Fruit fly (Drosophila melanogaster) whole organism, embryonic: ENCODE measurements around the gene CtsF.
A peak's percentile ranks its signal among the peaks of the same experiment; 100 is the strongest.

Experiments used
- Asciz ChIP-seq: fragments of 200-800 bp; sonication (Bioruptor generic); optimal IDR thresholded peaks from 2 replicates; lab custom pipeline; 2017; ENCODE audit warnings: missing biosample characterization, mild to moderate bottlenecking, missing genetic modification characterization, missing genetic modification reagents
- CG11247 ChIP-seq: fragments of 200-800 bp; sonication (Bioruptor generic); IDR thresholded peaks from 2 replicates; pipeline ENCODE4 v1.3.6; 2022; ENCODE audit warnings: missing biosample characterization, missing genetic modification characterization
- CG11456 ChIP-seq: fragments of 200-800 bp; sonication (Bioruptor generic); IDR thresholded peaks from 3 replicates; pipeline ENCODE4 v1.3.6; 2022; ENCODE audit warnings: missing biosample characterization, missing genetic modification characterization
- CG12769 ChIP-seq: fragments of 200-800 bp; sonication (Bioruptor generic); optimal IDR thresholded peaks from 2 replicates; lab custom pipeline; 2019; ENCODE audit warnings: missing biosample characterization, mild to moderate bottlenecking, missing genetic modification characterization, moderate library complexity
- CG14710 ChIP-seq: fragments of 200-800 bp; sonication (Bioruptor generic); optimal IDR thresholded peaks from 3 replicates; lab custom pipeline; 2019; ENCODE audit warnings: missing biosample characterization, mild to moderate bottlenecking, missing genetic modification characterization, moderate library complexity
- CG1529 ChIP-seq: fragments of 200-800 bp; sonication (Bioruptor generic); optimal IDR thresholded peaks from 3 replicates; lab custom pipeline; 2018; ENCODE audit warnings: missing biosample characterization, missing genetic modification characterization
- CG15479 ChIP-seq: fragments of 200-800 bp; sonication (Bioruptor generic); optimal IDR thresholded peaks from 3 replicates; lab custom pipeline; 2019; ENCODE audit warnings: missing biosample characterization, mild to moderate bottlenecking, missing genetic modification characterization, moderate library complexity
- CG1602 ChIP-seq: fragments of 200-800 bp; sonication (Bioruptor generic); optimal IDR thresholded peaks from 3 replicates; lab custom pipeline; 2016; ENCODE audit warnings: missing biosample characterization, missing genetic modification characterization
- CG16863 ChIP-seq: fragments of 200-800 bp; sonication (Bioruptor generic); optimal IDR thresholded peaks from 3 replicates; lab custom pipeline; 2016; ENCODE audit warnings: missing biosample characterization, missing genetic modification characterization
- CG31365 ChIP-seq: fragments of 200-800 bp; sonication (Bioruptor generic); optimal IDR thresholded peaks from 2 replicates; lab custom pipeline; 2018; ENCODE audit warnings: missing biosample characterization, mild to moderate bottlenecking, missing genetic modification characterization
- CG3163 ChIP-seq: fragments of 200-800 bp; sonication (Bioruptor generic); optimal IDR thresholded peaks from 3 replicates; lab custom pipeline; 2016; ENCODE audit warnings: missing biosample characterization, missing genetic modification characterization
- CG32532 ChIP-seq: fragments of 200-800 bp; sonication (Bioruptor generic); IDR thresholded peaks from 2 replicates; pipeline ENCODE4 v1.3.6; 2022; ENCODE audit warnings: missing biosample characterization, missing genetic modification characterization
- CG33557 ChIP-seq: fragments of 200-800 bp; sonication (Bioruptor generic); optimal IDR thresholded peaks from 2 replicates; lab custom pipeline; 2019; ENCODE audit warnings: missing biosample characterization, mild to moderate bottlenecking, missing genetic modification characterization, moderate library complexity
- CG42726 ChIP-seq: fragments of 200-800 bp; sonication (Bioruptor generic); IDR thresholded peaks from 2 replicates; pipeline ENCODE4 v1.3.6; 2022; ENCODE audit warnings: missing biosample characterization, missing genetic modification characterization; ENCODE audit not compliant: partially characterized antibody
- CG6683 ChIP-seq: fragments of 200-800 bp; sonication (Bioruptor generic); optimal IDR thresholded peaks from 2 replicates; lab custom pipeline; 2017; ENCODE audit warnings: missing biosample characterization, mild to moderate bottlenecking, missing genetic modification characterization, missing genetic modification reagents
- CG6791 ChIP-seq: fragments of 200-800 bp; sonication (Bioruptor generic); IDR thresholded peaks from 3 replicates; pipeline ENCODE4 v1.3.6; 2022; ENCODE audit warnings: missing biosample characterization, missing genetic modification characterization; ENCODE audit not compliant: partially characterized antibody
- CG7357 ChIP-seq: fragments of 200-800 bp; sonication (Bioruptor generic); IDR thresholded peaks from 3 replicates; pipeline ENCODE4 v1.3.6; 2022; ENCODE audit warnings: missing biosample characterization, missing genetic modification characterization
- CG7963 ChIP-seq: fragments of 200-800 bp; sonication (Bioruptor generic); IDR thresholded peaks from 3 replicates; pipeline ENCODE4 v1.3.6; 2022; ENCODE audit warnings: missing biosample characterization, missing genetic modification characterization; ENCODE audit not compliant: partially characterized antibody
- Camta ChIP-seq: fragments of 200-800 bp; sonication (Bioruptor generic); optimal IDR thresholded peaks from 2 replicates; lab custom pipeline; 2016; ENCODE audit warnings: missing biosample characterization, missing genetic modification characterization
- Chrac-16 ChIP-seq: fragments of 200-800 bp; sonication (Bioruptor generic); optimal IDR thresholded peaks from 3 replicates; lab custom pipeline; 2016; ENCODE audit warnings: missing biosample characterization, missing genetic modification characterization
- CkIIα-i1 ChIP-seq: fragments of 200-800 bp; sonication (Bioruptor generic); IDR thresholded peaks from 2 replicates; pipeline ENCODE4 v1.3.6; 2022; ENCODE audit warnings: missing biosample characterization, missing genetic modification characterization
- D19A ChIP-seq: fragments of 200-800 bp; optimal IDR thresholded peaks from 3 replicates; lab custom pipeline; 2019; ENCODE audit warnings: missing biosample characterization, mild to moderate bottlenecking, missing genetic modification characterization, moderate library complexity
- Doc3 ChIP-seq: fragments of 200-800 bp; sonication (Bioruptor generic); IDR thresholded peaks from 3 replicates; pipeline ENCODE4 v1.3.6; 2022; ENCODE audit warnings: missing biosample characterization, missing genetic modification characterization; ENCODE audit not compliant: partially characterized antibody
- Ets97D ChIP-seq: fragments of 200-800 bp; sonication (Bioruptor generic); optimal IDR thresholded peaks from 3 replicates; lab custom pipeline; 2016; ENCODE audit warnings: missing biosample characterization, missing genetic modification characterization
- Hsf ChIP-seq: fragments of 200-800 bp; sonication (Bioruptor generic); optimal IDR thresholded peaks from 3 replicates; lab custom pipeline; 2016; ENCODE audit warnings: missing biosample characterization, missing genetic modification characterization
- Nf-YA ChIP-seq: fragments of 200-800 bp; sonication (Bioruptor generic); IDR thresholded peaks from 2 replicates; pipeline ENCODE4 v1.3.6; 2022; ENCODE audit warnings: missing biosample characterization, missing genetic modification characterization
- Opbp ChIP-seq: fragments of 200-800 bp; sonication (Bioruptor generic); IDR thresholded peaks from 3 replicates; pipeline ENCODE4 v1.3.6; 2022; ENCODE audit warnings: missing biosample characterization, missing genetic modification characterization; ENCODE audit not compliant: partially characterized antibody
- Pdp1 ChIP-seq, 2 experiments: fragments of 200-800 bp; sonication (Bioruptor generic); optimal IDR thresholded peaks; 3 replicates each; lab custom pipeline; 2016; ENCODE audit warnings: missing biosample characterization in 2 of 2, missing genetic modification characterization in 2 of 2, mild to moderate bottlenecking in 1 of 2, moderate library complexity in 1 of 2
- Ravus ChIP-seq: fragments of 200-800 bp; sonication (Bioruptor generic); IDR thresholded peaks from 2 replicates; pipeline ENCODE4 v1.3.6; 2022; ENCODE audit warnings: missing biosample characterization, missing genetic modification characterization
- Spps ChIP-seq: fragments of 200-800 bp; sonication (Bioruptor generic); optimal IDR thresholded peaks from 2 replicates; lab custom pipeline; 2018; ENCODE audit warnings: missing biosample characterization, mild to moderate bottlenecking, missing genetic modification characterization
- Trl ChIP-seq, 3 experiments: fragments of >200 bp in 2 of 3; fragments of 200-800 bp in 1 of 3; sonication (Bioruptor generic) in 1 of 3; optimal IDR thresholded peaks; 2 replicates in 1 of 3; 3 replicates in 2 of 3; lab custom pipeline; 2016 to 2017; ENCODE audit warnings: missing biosample characterization in 1 of 3, missing genetic modification characterization in 1 of 3
- cad ChIP-seq: fragments of >200 bp; optimal IDR thresholded peaks from 2 replicates; lab custom pipeline; 2017; ENCODE audit warnings: missing biosample characterization, missing genetic modification characterization
- ci ChIP-seq: fragments of 200-800 bp; sonication (Bioruptor generic); IDR thresholded peaks from 3 replicates; pipeline ENCODE4 v1.3.6; 2022; ENCODE audit warnings: missing biosample characterization, missing genetic modification characterization
- crol ChIP-seq: fragments of 200-800 bp; sonication (Bioruptor generic); IDR thresholded peaks from 2 replicates; pipeline ENCODE4 v1.3.6; 2022; ENCODE audit warnings: missing biosample characterization, missing genetic modification characterization
- dan ChIP-seq: fragments of 200-800 bp; sonication (Bioruptor generic); IDR thresholded peaks from 2 replicates; pipeline ENCODE4 v1.3.6; 2022; ENCODE audit warnings: missing biosample characterization, missing genetic modification characterization
- eyg ChIP-seq: fragments of 200-800 bp; sonication (Bioruptor generic); optimal IDR thresholded peaks from 3 replicates; lab custom pipeline; 2016; ENCODE audit warnings: missing biosample characterization, missing genetic modification characterization
- gce ChIP-seq: fragments of 200-800 bp; sonication (Bioruptor generic); IDR thresholded peaks from 3 replicates; pipeline ENCODE4 v1.3.6; 2022; ENCODE audit warnings: missing biosample characterization, missing genetic modification characterization
- gfzf ChIP-seq: fragments of 200-800 bp; sonication (Bioruptor generic); optimal IDR thresholded peaks from 2 replicates; lab custom pipeline; 2016; ENCODE audit warnings: missing biosample characterization, mild to moderate bottlenecking, missing genetic modification characterization, moderate library complexity
- hb ChIP-seq: fragments of 200-800 bp; sonication (Bioruptor generic); IDR thresholded peaks from 3 replicates; pipeline ENCODE4 v1.3.6; 2022; ENCODE audit warnings: missing biosample characterization, missing genetic modification characterization; ENCODE audit not compliant: partially characterized antibody
- hbn ChIP-seq: fragments of 200-800 bp; sonication (Bioruptor generic); IDR thresholded peaks from 2 replicates; pipeline ENCODE4 v1.3.6; 2022; ENCODE audit warnings: missing biosample characterization, missing genetic modification characterization; ENCODE audit not compliant: partially characterized antibody
- her ChIP-seq: fragments of 200-800 bp; sonication (Bioruptor generic); optimal IDR thresholded peaks from 2 replicates; lab custom pipeline; 2016; ENCODE audit warnings: missing biosample characterization, missing genetic modification characterization
- inv ChIP-seq: fragments of 200-800 bp; sonication (Bioruptor generic); IDR thresholded peaks from 2 replicates; pipeline ENCODE4 v1.3.6; 2022; ENCODE audit warnings: missing biosample characterization, missing genetic modification characterization; ENCODE audit not compliant: partially characterized antibody
- kni ChIP-seq: fragments of 200-800 bp; sonication (Bioruptor generic); optimal IDR thresholded peaks from 3 replicates; lab custom pipeline; 2017; ENCODE audit warnings: mild to moderate bottlenecking, missing biosample characterization, missing genetic modification reagents, missing genetic modification characterization
- lilli ChIP-seq: fragments of 200-800 bp; sonication (Bioruptor generic); optimal IDR thresholded peaks from 3 replicates; lab custom pipeline; 2016; ENCODE audit warnings: missing biosample characterization, missing genetic modification characterization
- pnt ChIP-seq: fragments of 200-800 bp; sonication (Bioruptor generic); optimal IDR thresholded peaks from 3 replicates; lab custom pipeline; 2016; ENCODE audit warnings: missing biosample characterization, missing genetic modification characterization
- salm ChIP-seq: fragments of 200-800 bp; sonication (Bioruptor generic); optimal IDR thresholded peaks from 2 replicates; lab custom pipeline; 2018; ENCODE audit warnings: missing biosample characterization, mild to moderate bottlenecking, missing genetic modification characterization
- seq ChIP-seq: fragments of 200-800 bp; sonication (Bioruptor generic); IDR thresholded peaks from 2 replicates; pipeline ENCODE4 v1.3.6; 2022; ENCODE audit warnings: missing biosample characterization, missing genetic modification characterization
- stwl ChIP-seq: fragments of 200-800 bp; sonication (Bioruptor generic); optimal IDR thresholded peaks from 3 replicates; lab custom pipeline; 2018; ENCODE audit warnings: missing biosample characterization, mild to moderate bottlenecking, missing genetic modification characterization, moderate library complexity
- wor ChIP-seq: fragments of 200-800 bp; sonication (Bioruptor generic); IDR thresholded peaks from 2 replicates; pipeline ENCODE4 v1.3.6; 2022; ENCODE audit warnings: missing biosample characterization, missing genetic modification characterization
- zf30C ChIP-seq: fragments of 200-800 bp; sonication (Bioruptor generic); optimal IDR thresholded peaks from 3 replicates; lab custom pipeline; 2018; ENCODE audit warnings: missing biosample characterization, mild to moderate bottlenecking, missing genetic modification characterization

CtsF gene

dm6 chr3R:5250530-5251242, 859 bp downstream of the CtsF start (continued):
- TF ChIP-seq cad = no peak
- no peak for TF ChIP-seq inv (GFP tag; lab: Robert Waterston, UW)
- no peak for TF ChIP-seq Doc3 (GFP tag; lab: Robert Waterston, UW)
- no peak for TF ChIP-seq dan (GFP tag; lab: Robert Waterston, UW)
- no peak for TF ChIP-seq CG32532 (GFP tag; lab: Robert Waterston, UW)
- TF ChIP-seq CG7357 = no peak
- no peak for TF ChIP-seq CG14710 (tag; lab: Kevin White, UChicago)
- TF ChIP-seq Asciz (GFP tag; lab: Kevin White, UChicago) = no peak
- no peak for TF ChIP-seq kni
- no peak for TF ChIP-seq CG15479 (GFP tag; lab: Kevin White, UChicago)
- no peak for TF ChIP-seq crol
- no peak for TF ChIP-seq CG6683
- TF ChIP-seq Ets97D = no peak
- no peak for TF ChIP-seq CG1529 (GFP tag; lab: Kevin White, UChicago)
- TF ChIP-seq Nf-YA (GFP tag; lab: Robert Waterston, UW) = no peak
- TF ChIP-seq hb (GFP tag; lab: Robert Waterston, UW) = no peak
- TF ChIP-seq zf30C (GFP tag; lab: Kevin White, UChicago) = peak; percentile 63
- TF ChIP-seq CG6791 (GFP tag; lab: Robert Waterston, UW) = no peak
- no peak for TF ChIP-seq CG3163
- TF ChIP-seq CG11456 (GFP tag; lab: Robert Waterston, UW) = no peak
- peak; percentile 39 for TF ChIP-seq Chrac-16 (GFP tag; lab: Kevin White, UChicago)
- TF ChIP-seq CG16863 (GFP tag; lab: Kevin White, UChicago) = no peak
- TF ChIP-seq salm (tag; lab: Kevin White, UChicago) = no peak
- TF ChIP-seq stwl (tag; lab: Kevin White, UChicago) = no peak
- TF ChIP-seq CkIIα-i1 (GFP tag; lab: Robert Waterston, UW) = no peak
- no peak for TF ChIP-seq Trl (optimal IDR thresholded peaks at IDR 0.05; lab: Kevin White, UChicago)
- no peak for TF ChIP-seq Trl (GFP tag; optimal IDR thresholded peaks at IDR 0.05; lab: Kevin White, UChicago)
- no peak for TF ChIP-seq CG7963 (GFP tag; lab: Robert Waterston, UW)
- no peak for TF ChIP-seq her (GFP tag; lab: Kevin White, UChicago)
- TF ChIP-seq pnt (GFP tag; lab: Kevin White, UChicago) = no peak
- peak; percentile 13 for TF ChIP-seq lilli
- no peak for TF ChIP-seq Camta (GFP tag; lab: Kevin White, UChicago)
- TF ChIP-seq ci (GFP tag; lab: Robert Waterston, UW) = no peak
- no peak for TF ChIP-seq CG11247 (GFP tag; lab: Robert Waterston, UW)
- TF ChIP-seq CG42726 (GFP tag; lab: Robert Waterston, UW) = no peak
- TF ChIP-seq CG31365 (tag; lab: Kevin White, UChicago) = no peak
- no peak for TF ChIP-seq Ravus
- TF ChIP-seq Spps (tag; lab: Kevin White, UChicago) = no peak
- TF ChIP-seq seq = no peak
- no peak for TF ChIP-seq CG1602 (GFP tag; lab: Kevin White, UChicago)
- no peak for TF ChIP-seq Opbp (GFP tag; lab: Robert Waterston, UW)
- TF ChIP-seq hbn = no peak
- TF ChIP-seq CG12769 = no peak
- TF ChIP-seq wor (GFP tag; lab: Robert Waterston, UW) = no peak
- no peak for TF ChIP-seq D19A (tag; lab: Kevin White, UChicago)
- TF ChIP-seq CG33557 (GFP tag; lab: Kevin White, UChicago) = no peak
- TF ChIP-seq gfzf (GFP tag; lab: Kevin White, UChicago) = no peak
- no peak for TF ChIP-seq Pdp1 (GFP tag; optimal IDR thresholded peaks at IDR 0.05; lab: Kevin White, UChicago)
- peak; percentile 2 for TF ChIP-seq eyg (GFP tag; lab: Kevin White, UChicago)
- no peak for TF ChIP-seq gce (GFP tag; lab: Robert Waterston, UW)
- peak; percentile 7 for TF ChIP-seq Hsf
